Worm (Caenorhabditis elegans): ENCODE data around the gene srw-3.

DNA sequence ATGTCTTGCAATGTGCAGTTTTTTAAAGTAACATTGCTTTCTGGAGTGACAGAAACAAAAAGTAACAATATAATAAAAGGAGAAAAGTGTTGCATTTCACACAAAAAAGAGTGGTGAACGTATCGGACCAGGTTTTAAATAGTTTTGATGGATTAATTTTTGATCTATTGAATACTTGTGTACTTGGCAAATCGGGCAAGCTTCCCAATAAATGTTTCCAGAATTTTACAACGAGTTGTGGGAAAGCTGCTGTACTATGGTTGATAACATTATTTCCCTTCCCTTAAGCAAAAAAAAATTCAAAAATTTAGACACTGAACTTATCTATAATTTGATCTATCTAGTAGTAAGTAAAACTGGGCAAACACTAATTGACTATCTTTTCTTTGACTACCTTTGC lies 12.0 kb upstream of the srw-3 start, which contains the start of gene C12D5.10:
- TF ChIP-seq tab-1 (GFP tag; IDR thresholded peaks at IDR 0.05) (no peak), ztf-29 (GFP tag; IDR thresholded peaks at IDR 0.05) (no peak), T22C8.4 (GFP tag; IDR thresholded peaks at IDR 0.05) (no peak), ref-1 (GFP tag; conservative IDR thresholded peaks at IDR 0.05) (no peak), flt-1 (GFP tag; IDR thresholded peaks at IDR 0.05) (no peak), klf-2 (GFP tag; conservative IDR thresholded peaks at IDR 0.05) (no peak), cog-1 (tag; optimal IDR thresholded peaks at IDR 0.05) (no peak), ztf-23 (GFP tag; IDR thresholded peaks at IDR 0.05) (no peak), med-1 (GFP tag; optimal IDR thresholded peaks at IDR 0.05; ENCODE audit: insufficient read depth) (no peak)

Data from whole organism, midembryonic.